Worm (Caenorhabditis elegans): ENCODE measurements around the gene R08C7.5.

- TF ChIP-seq ama-1 (optimal IDR thresholded peaks at IDR 0.05) = no peak
- no peak for TF ChIP-seq unc-62 (GFP tag; optimal IDR thresholded peaks at IDR 0.05)
- TF ChIP-seq egl-27 (tag; optimal IDR thresholded peaks at IDR 0.05) = no peak
- TF ChIP-seq ZK546.5 (tag; optimal IDR thresholded peaks at IDR 0.05) = no peak
- peak; percentile 31 to 75 for TF ChIP-seq lsy-2 (tag; optimal IDR thresholded peaks at IDR 0.05)
- TF ChIP-seq nhr-237 (tag; optimal IDR thresholded peaks at IDR 0.05) = no peak
- no peak for TF ChIP-seq nhr-77 (tag; optimal IDR thresholded peaks at IDR 0.05)
- no peak for TF ChIP-seq mdl-1 (tag; optimal IDR thresholded peaks at IDR 0.05)
- no peak for TF ChIP-seq nhr-11 (tag; optimal IDR thresholded peaks at IDR 0.05)
Measured at ce11 chrIV:4406054-4406539, 23.9 kb upstream of the R08C7.5 start.
